Fruit fly (Drosophila melanogaster) whole organism, embryonic: ENCODE results near the gene ct.

Source experiments
- Aef1 ChIP-seq: fragments of 200-800 bp; sonication (Bioruptor generic); IDR thresholded peaks from 3 replicates; pipeline ENCODE4 v1.3.6; 2022; ENCODE audit warnings: missing biosample characterization, missing genetic modification characterization
- Bgb ChIP-seq: fragments of 200-800 bp; sonication (Bioruptor generic); IDR thresholded peaks from 2 replicates; pipeline ENCODE4 v1.3.6; 2022; ENCODE audit warnings: missing biosample characterization, missing genetic modification characterization; ENCODE audit not compliant: partially characterized antibody
- CG10209 ChIP-seq: fragments of 200-800 bp; sonication (Bioruptor generic); optimal IDR thresholded peaks from 3 replicates; lab custom pipeline; 2017; ENCODE audit warnings: missing biosample characterization, mild to moderate bottlenecking, missing genetic modification characterization, missing genetic modification reagents
- CG10321 ChIP-seq: fragments of 200-800 bp; sonication (Bioruptor generic); IDR thresholded peaks from 2 replicates; pipeline ENCODE4 v1.3.6; 2022; ENCODE audit warnings: missing biosample characterization, missing genetic modification characterization
- CG11456 ChIP-seq: fragments of 200-800 bp; sonication (Bioruptor generic); IDR thresholded peaks from 3 replicates; pipeline ENCODE4 v1.3.6; 2022; ENCODE audit warnings: missing biosample characterization, missing genetic modification characterization
- CG12659 ChIP-seq: fragments of 200-800 bp; sonication (Bioruptor generic); optimal IDR thresholded peaks from 3 replicates; lab custom pipeline; 2017; ENCODE audit warnings: mild to moderate bottlenecking, missing biosample characterization, missing genetic modification reagents, missing genetic modification characterization
- CG17328 ChIP-seq: fragments of 200-800 bp; sonication (Bioruptor generic); IDR thresholded peaks from 2 replicates; pipeline ENCODE4 v1.3.6; 2022; ENCODE audit warnings: missing biosample characterization, missing genetic modification characterization
- CG17385 ChIP-seq: fragments of 200-800 bp; sonication (Bioruptor generic); optimal IDR thresholded peaks from 3 replicates; lab custom pipeline; 2018; ENCODE audit warnings: missing biosample characterization, mild to moderate bottlenecking, missing genetic modification characterization
- CG17912 ChIP-seq: fragments of 200-800 bp; sonication (Bioruptor generic); optimal IDR thresholded peaks from 2 replicates; lab custom pipeline; 2018; ENCODE audit warnings: missing biosample characterization, mild to moderate bottlenecking, missing genetic modification characterization
- CG1832 ChIP-seq: fragments of 200-800 bp; sonication (Bioruptor generic); optimal IDR thresholded peaks from 2 replicates; lab custom pipeline; 2017; ENCODE audit warnings: missing biosample characterization, mild to moderate bottlenecking, missing genetic modification characterization, inconsistent platforms
- CG18619 ChIP-seq: fragments of 200-800 bp; sonication (Bioruptor generic); optimal IDR thresholded peaks from 3 replicates; lab custom pipeline; 2017; ENCODE audit warnings: missing biosample characterization, mild to moderate bottlenecking, missing genetic modification characterization
- CG18764 ChIP-seq: fragments of 200-800 bp; sonication (Bioruptor generic); optimal IDR thresholded peaks from 3 replicates; lab custom pipeline; 2016; ENCODE audit warnings: missing biosample characterization, missing genetic modification characterization
- CG2199 ChIP-seq: fragments of 200-800 bp; sonication (Bioruptor generic); IDR thresholded peaks from 3 replicates; pipeline ENCODE4 v1.3.6; 2022; ENCODE audit warnings: missing biosample characterization, missing genetic modification characterization
- CG2875 ChIP-seq: fragments of 200-800 bp; sonication (Bioruptor generic); optimal IDR thresholded peaks from 2 replicates; lab custom pipeline; 2017; ENCODE audit warnings: missing biosample characterization, mild to moderate bottlenecking, missing genetic modification characterization, missing genetic modification reagents
- CG3163 ChIP-seq: fragments of 200-800 bp; sonication (Bioruptor generic); optimal IDR thresholded peaks from 3 replicates; lab custom pipeline; 2016; ENCODE audit warnings: missing biosample characterization, missing genetic modification characterization
- CG32772 ChIP-seq: fragments of 200-800 bp; sonication (Bioruptor generic); IDR thresholded peaks from 2 replicates; pipeline ENCODE4 v1.3.6; 2022; ENCODE audit warnings: missing biosample characterization, missing genetic modification characterization
- CG4360 ChIP-seq: fragments of 200-800 bp; sonication (Bioruptor generic); IDR thresholded peaks from 2 replicates; pipeline ENCODE4 v1.3.6; 2022; ENCODE audit warnings: missing biosample characterization, missing genetic modification characterization
- CG7987 ChIP-seq: fragments of 200-800 bp; sonication (Bioruptor generic); optimal IDR thresholded peaks from 2 replicates; lab custom pipeline; 2018; ENCODE audit warnings: missing biosample characterization, mild to moderate bottlenecking, missing genetic modification characterization, moderate library complexity
- CG8359 ChIP-seq: fragments of 200-800 bp; sonication (Bioruptor generic); optimal IDR thresholded peaks from 2 replicates; lab custom pipeline; 2017; ENCODE audit warnings: missing biosample characterization, mild to moderate bottlenecking, missing genetic modification characterization, borderline replicate concordance
- Deaf1 ChIP-seq: fragments of 200-800 bp; optimal IDR thresholded peaks from 3 replicates; lab custom pipeline; 2019; ENCODE audit warnings: missing biosample characterization, mild to moderate bottlenecking, missing genetic modification characterization, moderate library complexity
- Doc3 ChIP-seq: fragments of 200-800 bp; sonication (Bioruptor generic); IDR thresholded peaks from 3 replicates; pipeline ENCODE4 v1.3.6; 2022; ENCODE audit warnings: missing biosample characterization, missing genetic modification characterization; ENCODE audit not compliant: partially characterized antibody
- HLHmδ ChIP-seq: fragments of 200-800 bp; sonication (Bioruptor generic); optimal IDR thresholded peaks from 2 replicates; lab custom pipeline; 2018; ENCODE audit warnings: missing biosample characterization, mild to moderate bottlenecking, missing genetic modification characterization, moderate library complexity
- Hand ChIP-seq: fragments of 200-800 bp; sonication (Bioruptor generic); optimal IDR thresholded peaks from 2 replicates; lab custom pipeline; 2017; ENCODE audit warnings: mild to moderate bottlenecking, missing biosample characterization, missing genetic modification reagents, missing genetic modification characterization
- Lhr ChIP-seq: fragments of 200-800 bp; sonication (Bioruptor generic); optimal IDR thresholded peaks from 3 replicates; lab custom pipeline; 2017; ENCODE audit warnings: mild to moderate bottlenecking, missing biosample characterization, missing genetic modification reagents, missing genetic modification characterization
- NFAT ChIP-seq: fragments of 200-800 bp; sonication (Bioruptor generic); IDR thresholded peaks from 2 replicates; pipeline ENCODE4 v1.3.6; 2022; ENCODE audit warnings: missing biosample characterization, missing genetic modification characterization
- Nf-YC ChIP-seq: fragments of 200-800 bp; optimal IDR thresholded peaks from 3 replicates; lab custom pipeline; 2019; ENCODE audit warnings: missing biosample characterization, mild to moderate bottlenecking, missing genetic modification characterization, moderate library complexity
- PHDP ChIP-seq: fragments of 200-800 bp; sonication (Bioruptor generic); optimal IDR thresholded peaks from 3 replicates; lab custom pipeline; 2018; ENCODE audit warnings: missing biosample characterization, mild to moderate bottlenecking, missing genetic modification characterization, moderate library complexity
- Pdp1 ChIP-seq, 2 experiments: fragments of 200-800 bp; sonication (Bioruptor generic); optimal IDR thresholded peaks; 3 replicates each; lab custom pipeline; 2016; ENCODE audit warnings: missing biosample characterization in 2 of 2, missing genetic modification characterization in 2 of 2, mild to moderate bottlenecking in 1 of 2, moderate library complexity in 1 of 2
- Tbp ChIP-seq: fragments of >200 bp; optimal IDR thresholded peaks from 2 replicates; lab custom pipeline; 2018; ENCODE audit warnings: missing biosample characterization, missing genetic modification characterization
- bowl ChIP-seq: fragments of 200-800 bp; sonication (Bioruptor generic); IDR thresholded peaks from 2 replicates; pipeline ENCODE4 v1.3.6; 2022; ENCODE audit warnings: missing biosample characterization, missing genetic modification characterization
- chm ChIP-seq: fragments of 200-800 bp; sonication (Bioruptor generic); IDR thresholded peaks from 2 replicates; pipeline ENCODE4 v1.3.6; 2022; ENCODE audit warnings: missing biosample characterization, missing genetic modification characterization
- chn ChIP-seq: fragments of 200-800 bp; sonication (Bioruptor generic); optimal IDR thresholded peaks from 2 replicates; lab custom pipeline; 2016; ENCODE audit warnings: missing biosample characterization, missing genetic modification characterization
- crol ChIP-seq: fragments of 200-800 bp; sonication (Bioruptor generic); IDR thresholded peaks from 2 replicates; pipeline ENCODE4 v1.3.6; 2022; ENCODE audit warnings: missing biosample characterization, missing genetic modification characterization
- dimm ChIP-seq: fragments of 200-800 bp; sonication (Bioruptor generic); IDR thresholded peaks from 2 replicates; pipeline ENCODE4 v1.3.6; 2022; ENCODE audit warnings: missing biosample characterization, missing genetic modification characterization
- dmrt11E ChIP-seq: fragments of 200-800 bp; sonication (Bioruptor generic); optimal IDR thresholded peaks from 3 replicates; lab custom pipeline; 2018; ENCODE audit warnings: missing biosample characterization, mild to moderate bottlenecking, missing genetic modification characterization, moderate library complexity
- exex ChIP-seq: fragments of 200-800 bp; sonication (Bioruptor generic); optimal IDR thresholded peaks from 4 replicates; lab custom pipeline; 2018; ENCODE audit warnings: missing biosample characterization, mild to moderate bottlenecking, missing genetic modification characterization, moderate library complexity
- gcm2 ChIP-seq: fragments of 200-800 bp; sonication (Bioruptor generic); optimal IDR thresholded peaks from 2 replicates; lab custom pipeline; 2016; ENCODE audit warnings: missing biosample characterization, missing genetic modification characterization
- her ChIP-seq: fragments of 200-800 bp; sonication (Bioruptor generic); optimal IDR thresholded peaks from 2 replicates; lab custom pipeline; 2016; ENCODE audit warnings: missing biosample characterization, missing genetic modification characterization
- nom ChIP-seq: fragments of 200-800 bp; sonication (Bioruptor generic); optimal IDR thresholded peaks from 2 replicates; lab custom pipeline; 2017; ENCODE audit warnings: missing biosample characterization, missing genetic modification characterization, mild to moderate bottlenecking, moderate library complexity, missing genetic modification reagents
- pan ChIP-seq, 4 experiments: fragments of >200 bp in 3 of 4; fragments of 200-800 bp in 1 of 4; sonication (Bioruptor generic) in 1 of 4; optimal IDR thresholded peaks in 3 of 4; IDR thresholded peaks in 1 of 4; 2 replicates each; pipeline versions ENCODE4 v1.3.6 to Lab custom; 2017 to 2022; ENCODE audit warnings: missing biosample characterization in 2 of 4, missing genetic modification characterization in 2 of 4, mixed read lengths in 1 of 4
- pzg ChIP-seq: fragments of 200-800 bp; sonication (Bioruptor generic); optimal IDR thresholded peaks from 3 replicates; lab custom pipeline; 2018; ENCODE audit warnings: missing biosample characterization, mild to moderate bottlenecking, missing genetic modification characterization, moderate library complexity
- slbo ChIP-seq: fragments of 200-800 bp; sonication (Bioruptor generic); IDR thresholded peaks from 2 replicates; pipeline ENCODE4 v1.3.6; 2022; ENCODE audit warnings: missing biosample characterization, missing genetic modification characterization
- sr ChIP-seq: fragments of 200-800 bp; sonication (Bioruptor generic); IDR thresholded peaks from 3 replicates; pipeline ENCODE4 v1.3.6; 2022; ENCODE audit warnings: missing biosample characterization, missing genetic modification characterization
- tap ChIP-seq: fragments of 200-800 bp; optimal IDR thresholded peaks from 3 replicates; lab custom pipeline; 2019; ENCODE audit warnings: missing biosample characterization, mild to moderate bottlenecking, missing genetic modification characterization, moderate library complexity
- tx ChIP-seq: fragments of 200-800 bp; sonication (Bioruptor generic); optimal IDR thresholded peaks from 2 replicates; lab custom pipeline; 2016; ENCODE audit warnings: missing biosample characterization, missing genetic modification characterization
- wek ChIP-seq: fragments of 200-800 bp; sonication (Bioruptor generic); optimal IDR thresholded peaks from 3 replicates; lab custom pipeline; 2018; ENCODE audit warnings: missing biosample characterization, mild to moderate bottlenecking, missing genetic modification characterization, moderate library complexity
- z ChIP-seq: fragments of 200-800 bp; sonication (Bioruptor generic); IDR thresholded peaks from 3 replicates; pipeline ENCODE4 v1.3.6; 2022; ENCODE audit warnings: missing biosample characterization, missing genetic modification characterization
- zfh2 ChIP-seq: fragments of 200-800 bp; sonication (Bioruptor generic); optimal IDR thresholded peaks from 2 replicates; lab custom pipeline; 2016; ENCODE audit warnings: missing biosample characterization, missing genetic modification characterization

Gene ct

DNA sequence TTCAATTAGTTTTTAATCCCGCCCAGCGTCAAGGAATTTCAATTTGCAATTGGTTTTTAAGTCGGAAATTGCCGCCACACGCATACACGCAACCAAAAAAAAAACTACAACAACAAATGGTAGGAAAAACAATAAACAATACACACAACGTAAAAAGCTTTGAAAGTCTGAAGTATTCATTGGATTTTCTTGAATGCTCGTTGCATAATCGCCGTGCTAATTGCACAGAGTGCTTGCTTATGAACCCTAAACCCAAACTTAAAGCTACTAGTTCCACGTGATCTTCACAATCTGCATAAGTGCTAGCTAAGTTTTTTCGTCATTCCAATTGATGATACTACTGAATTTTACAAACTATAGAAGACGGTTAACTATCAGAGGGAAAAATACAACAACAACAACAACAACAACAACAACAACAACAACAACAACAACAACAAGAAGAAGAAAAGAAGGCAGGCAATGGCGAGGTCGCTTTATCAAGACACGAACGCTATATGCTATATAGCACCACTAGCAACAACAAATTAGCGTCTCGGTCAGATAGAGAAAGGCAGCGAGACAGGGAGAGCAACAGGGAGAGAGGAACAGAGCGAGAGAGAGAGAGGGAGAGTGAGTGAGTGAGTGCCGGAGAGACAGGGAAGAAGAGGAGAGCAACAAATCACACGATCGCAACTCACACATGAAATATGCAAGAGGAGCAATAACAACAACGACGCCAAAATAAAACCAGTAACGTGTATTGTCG lies 94.1 kb downstream of the ct start (continued):
- TF ChIP-seq chm (GFP tag; lab: Robert Waterston, UW) (peak; percentile 29; the same call in 1 of the 2 replicates), chn (GFP tag; lab: Kevin White, UChicago) (no peak), tap (no peak), CG10321 (GFP tag; lab: Robert Waterston, UW) (0 out of 2 replicates have a peak, but pooled peaks have one; percentile 20), CG17328 (GFP tag; lab: Robert Waterston, UW) (0 out of 2 replicates have a peak, but pooled peaks have one; percentile 39), CG11456 (GFP tag; lab: Robert Waterston, UW) (0 out of 3 replicates have a peak, but pooled peaks have one; percentile 19), NFAT (GFP tag; lab: Robert Waterston, UW) (peak; percentile 9; the same call in 1 of the 2 replicates), dimm (GFP tag; lab: Robert Waterston, UW) (no peak), Nf-YC (tag; lab: Kevin White, UChicago) (peak; percentile 40), bowl (GFP tag; lab: Robert Waterston, UW) (0 out of 2 replicates have a peak, but pooled peaks have one; percentile 6), crol (peak; percentile 72), HLHmδ (GFP tag; lab: Kevin White, UChicago) (peak; percentile 23), CG17912 (GFP tag; lab: Kevin White, UChicago) (no peak), sr (no peak), pzg (GFP tag; lab: Kevin White, UChicago) (no peak), CG4360 (GFP tag; lab: Robert Waterston, UW) (peak; percentile 97), exex (peak; percentile 8), CG10209 (no peak), Deaf1 (peak; percentile 30), gcm2 (GFP tag; lab: Kevin White, UChicago) (no peak), Aef1 (GFP tag; lab: Robert Waterston, UW) (peak; percentile 33; the same call in 1 of the 3 replicates), Hand (no peak), slbo (GFP tag; lab: Robert Waterston, UW) (0 out of 2 replicates have a peak, but pooled peaks have one; percentile 13), Tbp (GFP tag; lab: Kevin White, UChicago) (no peak), pan (optimal IDR thresholded peaks at IDR 0.05; lab: Kevin White, UChicago) (no peak), pan (GFP tag; optimal IDR thresholded peaks at IDR 0.05 in 1 of 2, IDR thresholded peaks at IDR 0.05 in 1 of 2) (no peak), CG18619 (GFP tag; lab: Kevin White, UChicago) (no peak), CG1832 (GFP tag; lab: Kevin White, UChicago) (peak; percentile 88), tx (no peak), PHDP (tag; lab: Kevin White, UChicago) (no peak), CG2875 (GFP tag; lab: Kevin White, UChicago) (no peak), wek (peak; percentile 38), CG17385 (GFP tag; lab: Kevin White, UChicago) (peak; percentile 88), dmrt11E (tag; lab: Kevin White, UChicago) (no peak), nom (GFP tag; lab: Kevin White, UChicago) (peak; percentile 43), CG32772 (no peak), CG3163 (GFP tag; lab: Kevin White, UChicago) (peak; percentile 34), CG7987 (peak; percentile 29), CG2199 (GFP tag; lab: Robert Waterston, UW) (peak; percentile 69; the same call in 1 of the 3 replicates), z (GFP tag; lab: Robert Waterston, UW) (no peak), her (GFP tag; lab: Kevin White, UChicago) (peak; percentile 8), zfh2 (no peak), CG8359 (GFP tag; lab: Kevin White, UChicago) (no peak), Pdp1 (GFP tag; optimal IDR thresholded peaks at IDR 0.05; lab: Kevin White, UChicago) (peak in 1 of 2 experiments; percentile 93), CG12659 (GFP tag; lab: Kevin White, UChicago) (no peak), Bgb (GFP tag; lab: Robert Waterston, UW) (no peak), Doc3 (no peak), Lhr (GFP tag; lab: Kevin White, UChicago) (no peak), CG18764 (GFP tag; lab: Kevin White, UChicago) (no peak)
